Worm (Caenorhabditis elegans): ENCODE measurements around the gene F31B12.3.

- TF ChIP-seq nhr-11 (tag; optimal IDR thresholded peaks at IDR 0.05) (no peak), zag-1 (tag; optimal IDR thresholded peaks at IDR 0.05) (no peak), ceh-82 (tag; optimal IDR thresholded peaks at IDR 0.05) (no peak), R02D3.7 (tag; optimal IDR thresholded peaks at IDR 0.05) (no peak), unc-39 (tag; optimal IDR thresholded peaks at IDR 0.05) (no peak), nhr-237 (tag; optimal IDR thresholded peaks at IDR 0.05) (no peak), unc-62 (GFP tag; optimal IDR thresholded peaks at IDR 0.05) (no peak), sem-4 (tag; optimal IDR thresholded peaks at IDR 0.05) (no peak), ceh-16 (tag; optimal IDR thresholded peaks at IDR 0.05) (no peak), ama-1 (optimal IDR thresholded peaks at IDR 0.05) (no peak)
Observed at ce11 chrX:10820511-10820910, at the start of gene F31B12.3.
